Worm (Caenorhabditis elegans) whole organism, L3 larva: ENCODE results near the gene F26F2.3.
"Not testable (repeated sequence)": the region's sequence is repeated elsewhere in the genome, so short reads cannot be mapped to it uniquely, and the experiment has no call there.

Experiments
- R02D3.7 ChIP-seq: fragments of 150-350 bp; optimal IDR thresholded peaks from 2 replicates; lab custom pipeline; 2014; ENCODE audit warnings: missing biosample characterization, missing genetic modification characterization
- ZK546.5 ChIP-seq: sonication (generic microtip); optimal IDR thresholded peaks from 2 replicates; lab custom pipeline; 2017; ENCODE audit warnings: missing biosample characterization, missing genetic modification characterization
- aly-2 ChIP-seq: fragments of 150-350 bp; optimal IDR thresholded peaks from 2 replicates; lab custom pipeline; 2014; ENCODE audit warnings: missing biosample characterization, missing genetic modification characterization
- ama-1 ChIP-seq: fragments of 150-350 bp; optimal IDR thresholded peaks from 2 replicates; lab custom pipeline; 2018
- ceh-16 ChIP-seq: sonication (generic microtip); optimal IDR thresholded peaks from 2 replicates; lab custom pipeline; 2017; ENCODE audit warnings: missing biosample characterization, missing genetic modification characterization
- ceh-9 ChIP-seq: sonication (generic microtip); optimal IDR thresholded peaks from 2 replicates; lab custom pipeline; 2018; ENCODE audit warnings: missing biosample characterization, missing genetic modification characterization
- daf-12 ChIP-seq: fragments of 150-350 bp; optimal IDR thresholded peaks from 2 replicates; lab custom pipeline; 2014; ENCODE audit warnings: missing biosample characterization, missing genetic modification reagents, missing genetic modification characterization
- egl-27 ChIP-seq: sonication (generic microtip); optimal IDR thresholded peaks from 4 replicates; lab custom pipeline; 2017; ENCODE audit warnings: missing biosample characterization, missing genetic modification reagents, missing genetic modification characterization
- elt-2 ChIP-seq: sonication (generic microtip); optimal IDR thresholded peaks from 2 replicates; lab custom pipeline; 2016; ENCODE audit warnings: missing genetic modification reagents, mild to moderate bottlenecking, missing genetic modification characterization, missing compliant biosample characterization
- elt-3 ChIP-seq, 3 experiments: fragments of 150-350 bp in 1 of 3; sonication (generic microtip) in 2 of 3; optimal IDR thresholded peaks; 2 replicates in 2 of 3; 4 replicates in 1 of 3; lab custom pipeline; 2014 to 2017; ENCODE audit warnings: missing biosample characterization in 3 of 3, missing genetic modification characterization in 3 of 3
- fkh-2 ChIP-seq: fragments of 150-350 bp; optimal IDR thresholded peaks from 2 replicates; lab custom pipeline; 2014; ENCODE audit warnings: missing biosample characterization, missing genetic modification reagents, missing genetic modification characterization
- hmg-11 ChIP-seq: sonication (generic microtip); optimal IDR thresholded peaks from 2 replicates; lab custom pipeline; 2016; ENCODE audit warnings: missing genetic modification characterization, missing compliant biosample characterization
- jun-1 ChIP-seq: fragments of 150-350 bp; optimal IDR thresholded peaks from 2 replicates; lab custom pipeline; 2014; ENCODE audit warnings: missing biosample characterization, missing genetic modification reagents, missing genetic modification characterization
- lin-39 ChIP-seq: fragments of 150-350 bp; optimal IDR thresholded peaks from 2 replicates; lab custom pipeline; 2018; ENCODE audit warnings: missing biosample characterization, missing genetic modification reagents, missing genetic modification characterization
- mml-1 ChIP-seq: fragments of 150-350 bp; sonication (generic microtip); optimal IDR thresholded peaks from 3 replicates; lab custom pipeline; 2014; ENCODE audit warnings: missing biosample characterization, missing genetic modification characterization
- nfya-1 ChIP-seq: sonication (generic microtip); optimal IDR thresholded peaks from 2 replicates; lab custom pipeline; 2017; ENCODE audit warnings: missing genetic modification characterization, mild to moderate bottlenecking, missing compliant biosample characterization, antibody characterized with exemption, moderate library complexity; ENCODE audit not compliant: insufficient read depth
- nhr-11 ChIP-seq: fragments of 150-350 bp; optimal IDR thresholded peaks from 2 replicates; lab custom pipeline; 2014; ENCODE audit warnings: missing biosample characterization, missing genetic modification characterization
- nhr-12 ChIP-seq: fragments of 150-350 bp; optimal IDR thresholded peaks from 2 replicates; lab custom pipeline; 2014; ENCODE audit warnings: missing biosample characterization, missing genetic modification characterization
- nhr-23 ChIP-seq: fragments of 150-350 bp; optimal IDR thresholded peaks from 2 replicates; lab custom pipeline; 2014; ENCODE audit warnings: missing biosample characterization, missing genetic modification reagents, missing genetic modification characterization
- nhr-237 ChIP-seq: fragments of 150-350 bp; optimal IDR thresholded peaks from 2 replicates; lab custom pipeline; 2014; ENCODE audit warnings: missing biosample characterization, missing genetic modification characterization
- nhr-25 ChIP-seq: sonication (generic microtip); optimal IDR thresholded peaks from 2 replicates; lab custom pipeline; 2017; ENCODE audit warnings: missing biosample characterization, missing genetic modification characterization
- nhr-28 ChIP-seq: fragments of 150-350 bp; optimal IDR thresholded peaks from 2 replicates; lab custom pipeline; 2014; ENCODE audit warnings: missing biosample characterization, missing genetic modification characterization
- nhr-76 ChIP-seq: fragments of 150-350 bp; sonication (generic microtip); optimal IDR thresholded peaks from 5 replicates; lab custom pipeline; 2014; ENCODE audit warnings: missing biosample characterization, missing genetic modification characterization
- pha-4 ChIP-seq: fragments of 150-350 bp; optimal IDR thresholded peaks from 2 replicates; lab custom pipeline; 2014; ENCODE audit warnings: missing biosample characterization, missing genetic modification reagents, missing genetic modification characterization
- skn-1 ChIP-seq: fragments of 150-350 bp; optimal IDR thresholded peaks from 2 replicates; lab custom pipeline; 2014; ENCODE audit warnings: missing biosample characterization, missing genetic modification characterization
- snpc-4 ChIP-seq: fragments of 150-350 bp; optimal IDR thresholded peaks from 2 replicates; lab custom pipeline; 2014; ENCODE audit warnings: missing biosample characterization, missing genetic modification characterization
- unc-39 ChIP-seq: sonication (generic microtip); optimal IDR thresholded peaks from 4 replicates; lab custom pipeline; 2017; ENCODE audit warnings: missing biosample characterization, missing genetic modification characterization
- unc-62 ChIP-seq: fragments of 150-350 bp; sonication (generic microtip); optimal IDR thresholded peaks from 4 replicates; lab custom pipeline; 2014; ENCODE audit warnings: missing biosample characterization, missing genetic modification reagents, missing genetic modification characterization
- zag-1 ChIP-seq: fragments of 150-350 bp; optimal IDR thresholded peaks from 2 replicates; lab custom pipeline; 2014; ENCODE audit warnings: missing biosample characterization, missing genetic modification characterization
- ztf-11 ChIP-seq: fragments of 150-350 bp; optimal IDR thresholded peaks from 2 replicates; lab custom pipeline; 2014; ENCODE audit warnings: missing biosample characterization, missing genetic modification characterization

Gene F26F2.3

DNA sequence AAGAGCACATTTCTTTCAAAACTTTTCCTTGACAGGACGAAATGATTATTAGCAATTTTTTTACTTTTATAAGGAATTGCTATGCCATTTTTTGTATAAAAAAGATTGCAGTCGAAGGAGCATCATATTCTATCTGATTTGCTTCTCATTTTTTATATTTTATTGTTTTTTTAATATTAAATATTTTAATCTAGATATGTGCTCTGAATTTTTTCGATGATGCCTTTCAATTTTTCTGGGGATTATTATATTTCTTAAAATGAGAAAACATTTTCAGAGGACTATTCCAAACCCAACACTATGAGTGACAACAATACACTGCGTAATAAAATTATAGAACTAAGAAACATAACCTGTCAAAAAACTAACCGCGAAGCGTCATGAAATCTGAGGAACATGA, 2.6 kb upstream of the F26F2.3 start, which contains the start of gene F26F2.4:
TSS of gene F26F2.4 (plus strand) at position 301 of the 400 bp plus-strand sequence.
- not testable (repeated sequence) for TF ChIP-seq R02D3.7; nhr-12 (tag; lab: Kevin White, UChicago); fkh-2 (tag; lab: Kevin White, UChicago)

ce11 chrV:20564054-20564453, 2.3 kb downstream of the F26F2.3 start, which contains the start of gene F26F2.13:
Gene F26F2.13, plus strand, starts transcription at chrV:20564354.
- TF ChIP-seq nhr-237; snpc-4 (tag; lab: Kevin White, UChicago); zag-1 (tag; lab: Kevin White, UChicago): not testable (repeated sequence)

- TF ChIP-seq nhr-12 (tag; lab: Kevin White, UChicago) (no peak), hmg-11 (tag; lab: Kevin White, UChicago) (no peak), nhr-237 (no peak), aly-2 (no peak), R02D3.7 (no peak), lin-39 (tag; lab: Kevin White, UChicago) (no peak), jun-1 (no peak), unc-62 (no peak), egl-27 (tag; lab: Kevin White, UChicago) (no peak), ZK546.5 (tag; lab: Kevin White, UChicago) (no peak), nhr-11 (tag; lab: Kevin White, UChicago) (no peak), nhr-28 (tag; lab: Kevin White, UChicago) (no peak), pha-4 (no peak), elt-2 (tag; lab: Kevin White, UChicago) (no peak), unc-39 (tag; lab: Kevin White, UChicago) (no peak)
These were observed 4.6 kb downstream of the F26F2.3 start, which contains the start of gene F26F2.1 for ce11 chrV:20561795-20562194. Gene F26F2.1, minus strand, starts transcription at chrV:20561895.

ce11 chrV:20558270-20558669, 8.1 kb downstream of the F26F2.3 start, which contains the start of gene abf-4:
Gene abf-4, minus strand, starts transcription at chrV:20558370.
- TF ChIP-seq hmg-11 (tag; lab: Kevin White, UChicago) (no peak), ztf-11 (tag; lab: Kevin White, UChicago) (no peak), mml-1 (tag; lab: Kevin White, UChicago) (no peak), ZK546.5 (tag; lab: Kevin White, UChicago) (no peak), ceh-9 (tag; lab: Kevin White, UChicago) (no peak), nfya-1 (tag; lab: Kevin White, UChicago) (no peak), nhr-23 (tag; lab: Kevin White, UChicago) (no peak), ama-1 (lab: Kevin White, UChicago) (no peak), nhr-76 (no peak), R02D3.7 (no peak), snpc-4 (tag; lab: Kevin White, UChicago) (no peak), skn-1 (tag; lab: Kevin White, UChicago) (no peak), aly-2 (no peak), ceh-16 (no peak), nhr-28 (tag; lab: Kevin White, UChicago) (no peak)

DNA sequence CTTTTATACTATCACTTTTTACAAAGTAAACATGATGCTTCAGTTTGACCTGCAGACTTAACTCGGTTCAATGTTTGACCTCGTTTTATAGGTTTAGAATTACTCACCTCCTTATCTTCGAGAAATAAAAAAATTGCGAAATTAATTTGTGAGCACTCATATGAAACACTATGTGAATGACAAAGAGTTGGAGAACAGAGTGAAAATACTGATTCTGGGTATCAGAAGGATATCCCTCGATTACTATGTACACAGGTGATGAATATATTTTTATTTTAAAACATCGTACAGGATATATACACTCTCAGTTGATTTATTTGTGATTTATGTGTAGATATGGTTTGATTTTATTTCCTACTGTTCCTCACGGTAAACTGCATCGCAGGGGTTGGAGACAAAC, 10.1 kb downstream of the F26F2.3 start, which contains the start of gene Y38H6C.23:
TSS of gene Y38H6C.23 (minus strand) at position 101 of the 400 bp plus-strand sequence.
- TF ChIP-seq elt-3 (tag; optimal IDR thresholded peaks at IDR 0.05; lab: Kevin White, UChicago) (no peak), nhr-23 (tag; lab: Kevin White, UChicago) (no peak), nhr-28 (tag; lab: Kevin White, UChicago) (no peak), snpc-4 (tag; lab: Kevin White, UChicago) (no peak)

DNA sequence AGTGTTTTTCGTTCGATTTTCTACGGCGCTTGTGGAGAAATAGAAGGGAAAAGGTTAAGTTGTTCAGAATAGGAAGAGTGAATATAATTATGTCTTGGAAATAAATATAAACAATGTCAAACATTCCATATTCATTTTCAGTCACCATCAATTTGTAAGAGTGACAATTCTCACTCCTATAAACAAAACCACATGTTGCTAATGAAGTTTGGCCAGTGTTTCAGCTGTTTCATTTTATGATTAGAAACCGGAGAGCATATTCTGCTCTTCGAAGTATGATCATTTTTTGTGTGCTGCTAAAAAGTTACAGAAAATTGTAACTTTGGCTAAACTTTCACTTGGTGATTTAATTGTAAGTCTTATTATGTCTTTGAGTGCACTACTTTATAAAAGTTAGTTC, 11.2 kb downstream of the F26F2.3 start, which contains the start of gene Y38H6C.21:
TSS of gene Y38H6C.21 (minus strand) at position 148 of the 400 bp plus-strand sequence.
- no peak for TF ChIP-seq ztf-11 (tag; lab: Kevin White, UChicago)
- no peak for TF ChIP-seq lin-39 (tag; lab: Kevin White, UChicago)
- no peak for TF ChIP-seq nhr-25 (tag; lab: Kevin White, UChicago)
- no peak for TF ChIP-seq egl-27 (tag; lab: Kevin White, UChicago)
- TF ChIP-seq nhr-76 = no peak
- TF ChIP-seq daf-12 = no peak
- TF ChIP-seq nfya-1 (tag; lab: Kevin White, UChicago) = no peak
